Worm (Caenorhabditis elegans) whole organism, late embryonic: Measurements from ENCODE around the gene Y32F6A.4.

Experiments
- F13H6.1 ChIP-seq: sonication (generic microtip); optimal IDR thresholded peaks from 2 replicates; lab custom pipeline; 2016; ENCODE audit warnings: missing genetic modification characterization, missing compliant biosample characterization
- K02D7.2 ChIP-seq: sonication (generic microtip); optimal IDR thresholded peaks from 2 replicates; lab custom pipeline; 2017; ENCODE audit warnings: mild to moderate bottlenecking, missing genetic modification characterization, missing compliant biosample characterization
- K09A11.1 ChIP-seq: sonication (generic microtip); optimal IDR thresholded peaks from 2 replicates; lab custom pipeline; 2017; ENCODE audit warnings: antibody characterized with exemption, mild to moderate bottlenecking, missing genetic modification characterization, missing compliant biosample characterization; ENCODE audit not compliant: insufficient read depth
- Y22D7AL.16 ChIP-seq: sonication (generic microtip); optimal IDR thresholded peaks from 2 replicates; lab custom pipeline; 2016; ENCODE audit warnings: missing genetic modification characterization, missing compliant biosample characterization
- ahr-1 ChIP-seq: sonication (generic microtip); optimal IDR thresholded peaks from 2 replicates; lab custom pipeline; 2016; ENCODE audit warnings: missing genetic modification characterization, missing compliant biosample characterization
- ama-1 ChIP-seq: fragments of 150-350 bp; optimal IDR thresholded peaks from 2 replicates; lab custom pipeline; 2014
- ceh-19 ChIP-seq: fragments of 200-800 bp; sonication (Bioruptor generic); optimal IDR thresholded peaks from 2 replicates; lab custom pipeline; 2018; ENCODE audit warnings: mild to moderate bottlenecking, missing genetic modification characterization, missing compliant biosample characterization
- ceh-22 ChIP-seq: sonication (generic microtip); optimal IDR thresholded peaks from 2 replicates; lab custom pipeline; 2017; ENCODE audit warnings: missing biosample characterization, missing genetic modification characterization
- ceh-30 ChIP-seq: fragments of 150-350 bp; optimal IDR thresholded peaks from 2 replicates; lab custom pipeline; 2014; ENCODE audit warnings: missing biosample characterization, missing genetic modification characterization
- ceh-31 ChIP-seq: sonication (generic microtip); optimal IDR thresholded peaks from 2 replicates; lab custom pipeline; 2016; ENCODE audit warnings: missing genetic modification characterization, missing compliant biosample characterization
- ceh-34 ChIP-seq: sonication (generic microtip); optimal IDR thresholded peaks from 2 replicates; lab custom pipeline; 2016; ENCODE audit warnings: mild to moderate bottlenecking, missing genetic modification characterization, missing compliant biosample characterization
- ceh-48 ChIP-seq: sonication (generic microtip); optimal IDR thresholded peaks from 2 replicates; lab custom pipeline; 2016; ENCODE audit warnings: missing genetic modification characterization, inconsistent platforms, missing compliant biosample characterization
- ceh-6 ChIP-seq: fragments of 200-800 bp; sonication (Bioruptor generic); optimal IDR thresholded peaks from 2 replicates; lab custom pipeline; 2018; ENCODE audit warnings: mild to moderate bottlenecking, missing genetic modification characterization, missing compliant biosample characterization
- ceh-9 ChIP-seq: sonication (generic microtip); optimal IDR thresholded peaks from 2 replicates; lab custom pipeline; 2016; ENCODE audit warnings: mild to moderate bottlenecking, missing genetic modification characterization, inconsistent platforms, missing compliant biosample characterization
- che-1 ChIP-seq: sonication (generic microtip); optimal IDR thresholded peaks from 2 replicates; lab custom pipeline; 2016; ENCODE audit warnings: mild to moderate bottlenecking, missing genetic modification characterization, missing compliant biosample characterization
- dmd-4 ChIP-seq: sonication (generic microtip); optimal IDR thresholded peaks from 2 replicates; lab custom pipeline; 2016; ENCODE audit warnings: borderline replicate concordance, missing genetic modification characterization, missing compliant biosample characterization
- elt-2 ChIP-seq: sonication (generic microtip); optimal IDR thresholded peaks from 2 replicates; lab custom pipeline; 2016; ENCODE audit warnings: missing genetic modification reagents, missing genetic modification characterization, missing compliant biosample characterization
- elt-4 ChIP-seq: sonication (generic microtip); optimal IDR thresholded peaks from 2 replicates; lab custom pipeline; 2016; ENCODE audit warnings: missing genetic modification characterization, missing compliant biosample characterization
- ets-4 ChIP-seq: sonication (generic microtip); optimal IDR thresholded peaks from 2 replicates; lab custom pipeline; 2016; ENCODE audit warnings: missing genetic modification characterization, missing compliant biosample characterization
- eyg-1 ChIP-seq: sonication (generic microtip); optimal IDR thresholded peaks from 2 replicates; lab custom pipeline; 2016; ENCODE audit warnings: missing genotype, missing genetic modification characterization, missing compliant biosample characterization
- fax-1 ChIP-seq: sonication (generic microtip); optimal IDR thresholded peaks from 2 replicates; lab custom pipeline; 2016; ENCODE audit warnings: missing genotype, missing genetic modification characterization, missing compliant biosample characterization
- fkh-6 ChIP-seq: sonication (generic microtip); optimal IDR thresholded peaks from 2 replicates; lab custom pipeline; 2016; ENCODE audit warnings: missing genetic modification characterization, missing compliant biosample characterization
- hlh-30 ChIP-seq: sonication (generic microtip); optimal IDR thresholded peaks from 2 replicates; lab custom pipeline; 2017; ENCODE audit warnings: antibody characterized with exemption, missing genetic modification characterization, missing compliant biosample characterization; ENCODE audit not compliant: insufficient read depth
- hlh-6 ChIP-seq: sonication (generic microtip); optimal IDR thresholded peaks from 2 replicates; lab custom pipeline; 2016; ENCODE audit warnings: missing genotype, missing genetic modification characterization, missing compliant biosample characterization
- lim-6 ChIP-seq: sonication (generic microtip); optimal IDR thresholded peaks from 2 replicates; lab custom pipeline; 2016; ENCODE audit warnings: missing genetic modification characterization, missing compliant biosample characterization
- madf-2 ChIP-seq: sonication (generic microtip); optimal IDR thresholded peaks from 2 replicates; lab custom pipeline; 2017; ENCODE audit warnings: missing genetic modification characterization, missing compliant biosample characterization
- nfya-1 ChIP-seq: sonication (generic microtip); optimal IDR thresholded peaks from 2 replicates; lab custom pipeline; 2017; ENCODE audit warnings: missing genetic modification characterization, mild to moderate bottlenecking, missing compliant biosample characterization, antibody characterized with exemption, moderate library complexity
- nhr-11 ChIP-seq: fragments of 150-350 bp; optimal IDR thresholded peaks from 2 replicates; lab custom pipeline; 2014; ENCODE audit warnings: missing biosample characterization, missing genetic modification characterization
- nhr-232 ChIP-seq: sonication (generic microtip); optimal IDR thresholded peaks from 2 replicates; lab custom pipeline; 2016; ENCODE audit warnings: missing genetic modification characterization, missing compliant biosample characterization
- npax-4 ChIP-seq: sonication (generic microtip); optimal IDR thresholded peaks from 2 replicates; lab custom pipeline; 2016; ENCODE audit warnings: missing genetic modification characterization, missing compliant biosample characterization
- pag-3 ChIP-seq: sonication (generic microtip); optimal IDR thresholded peaks from 2 replicates; lab custom pipeline; 2016; ENCODE audit warnings: missing compliant biosample characterization, missing genetic modification characterization, borderline replicate concordance
- pat-9 ChIP-seq: fragments of 200-800 bp; sonication (Bioruptor generic); optimal IDR thresholded peaks from 2 replicates; lab custom pipeline; 2018; ENCODE audit warnings: mild to moderate bottlenecking, missing genetic modification characterization, moderate library complexity, missing compliant biosample characterization
- pax-1 ChIP-seq: fragments of 150-350 bp; optimal IDR thresholded peaks from 2 replicates; lab custom pipeline; 2014; ENCODE audit warnings: missing biosample characterization, missing genetic modification characterization
- pha-2 ChIP-seq: sonication (generic microtip); optimal IDR thresholded peaks from 2 replicates; lab custom pipeline; 2017; ENCODE audit warnings: mild to moderate bottlenecking, missing genetic modification characterization, missing compliant biosample characterization
- pha-4 ChIP-seq: fragments of 150-350 bp; optimal IDR thresholded peaks from 2 replicates; lab custom pipeline; 2018; ENCODE audit warnings: missing biosample characterization, missing genetic modification reagents, missing genetic modification characterization
- pqm-1 ChIP-seq: sonication (generic microtip); optimal IDR thresholded peaks from 2 replicates; lab custom pipeline; 2016; ENCODE audit warnings: missing genetic modification characterization, missing compliant biosample characterization
- pros-1 ChIP-seq: fragments of 150-350 bp; optimal IDR thresholded peaks from 2 replicates; lab custom pipeline; 2014; ENCODE audit warnings: missing biosample characterization, missing genetic modification reagents, missing genetic modification characterization
- ref-2 ChIP-seq: sonication (generic microtip); optimal IDR thresholded peaks from 2 replicates; lab custom pipeline; 2016; ENCODE audit warnings: missing genetic modification characterization, missing compliant biosample characterization
- sdc-2 ChIP-seq: sonication (generic microtip); optimal IDR thresholded peaks from 2 replicates; lab custom pipeline; 2016; ENCODE audit warnings: missing genotype, missing genetic modification characterization, missing compliant biosample characterization
- sox-2 ChIP-seq: fragments of 200-800 bp; sonication (Bioruptor generic); IDR thresholded peaks from 2 replicates; pipeline ENCODE4 v1.3.6; 2022; ENCODE audit warnings: missing genetic modification reagents, missing genetic modification characterization, missing compliant biosample characterization
- tbx-7 ChIP-seq: sonication (generic microtip); optimal IDR thresholded peaks from 2 replicates; lab custom pipeline; 2016; ENCODE audit warnings: missing genotype, missing genetic modification characterization, missing compliant biosample characterization
- ttx-3 ChIP-seq: sonication (generic microtip); optimal IDR thresholded peaks from 2 replicates; lab custom pipeline; 2016; ENCODE audit warnings: missing genetic modification reagents, missing genetic modification characterization, missing compliant biosample characterization
- unc-86 ChIP-seq: sonication (generic microtip); optimal IDR thresholded peaks from 2 replicates; lab custom pipeline; 2016; ENCODE audit warnings: missing genetic modification characterization, missing compliant biosample characterization
- zip-5 ChIP-seq: sonication (generic microtip); optimal IDR thresholded peaks from 2 replicates; lab custom pipeline; 2016; ENCODE audit warnings: missing genetic modification characterization, missing compliant biosample characterization

Y32F6A.4 gene

ce11 chrV:10471007-10471406, 37.1 kb upstream of the Y32F6A.4 start:
- TF ChIP-seq hlh-30 (tag; lab: Kevin White, UChicago) = no peak

- TF ChIP-seq pat-9 = no peak
- TF ChIP-seq ceh-6 = no peak
- no peak for TF ChIP-seq K09A11.1 (tag; lab: Kevin White, UChicago)
- TF ChIP-seq unc-86 (tag; lab: Kevin White, UChicago) = no peak
- no peak for TF ChIP-seq ceh-22 (tag; lab: Kevin White, UChicago)
- TF ChIP-seq che-1 (tag; lab: Kevin White, UChicago) = no peak
- TF ChIP-seq elt-4 (tag; lab: Kevin White, UChicago) = no peak
- TF ChIP-seq ets-4 (tag; lab: Kevin White, UChicago) = no peak
- TF ChIP-seq pha-4 (tag; lab: Kevin White, UChicago) = no peak
- no peak for TF ChIP-seq zip-5 (tag; lab: Kevin White, UChicago)
- no peak for TF ChIP-seq sox-2 (GFP tag; lab: Robert Waterston, UW)
- no peak for TF ChIP-seq ttx-3 (tag; lab: Kevin White, UChicago)
- TF ChIP-seq pros-1 (tag; lab: Kevin White, UChicago) = no peak
- TF ChIP-seq tbx-7 = no peak
- TF ChIP-seq ceh-48 = no peak
- no peak for TF ChIP-seq eyg-1
- no peak for TF ChIP-seq hlh-30 (tag; lab: Kevin White, UChicago)
Measured at ce11 chrV:10469845-10470244, 36.0 kb upstream of the Y32F6A.4 start.

ce11 chrV:10468709-10469108, 34.8 kb upstream of the Y32F6A.4 start:
- TF ChIP-seq hlh-6 (tag; lab: Kevin White, UChicago) (no peak), ahr-1 (no peak), pax-1 (tag; lab: Kevin White, UChicago) (no peak), eyg-1 (no peak), npax-4 (tag; lab: Kevin White, UChicago) (no peak), sox-2 (GFP tag; lab: Robert Waterston, UW) (no peak), pha-4 (tag; lab: Kevin White, UChicago) (no peak), pqm-1 (tag; lab: Kevin White, UChicago) (no peak), F13H6.1 (no peak), tbx-7 (no peak)

DNA sequence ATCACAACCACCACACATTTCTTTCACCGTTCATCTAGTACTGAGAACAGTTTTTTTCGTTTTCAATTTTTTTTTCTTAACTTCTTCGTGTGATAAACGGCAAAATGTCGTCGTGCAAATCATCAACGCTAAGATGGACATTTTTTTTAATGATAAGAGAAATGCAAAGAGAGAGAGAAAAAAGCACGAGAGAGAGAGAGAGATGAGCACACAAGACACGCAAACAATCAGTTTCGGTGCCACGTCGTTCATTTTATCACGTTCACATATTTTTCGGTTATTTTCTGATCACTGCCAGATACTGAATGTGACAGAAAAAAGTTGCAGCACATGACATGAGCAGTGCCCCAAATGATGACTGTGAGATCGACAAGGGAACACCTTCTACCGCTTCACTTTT, 34.3 kb upstream of the Y32F6A.4 start, which contains the start of gene egl-9:
egl-9 (plus strand) TSS at position 328 of the 400 bp plus-strand sequence.
- TF ChIP-seq lim-6 (no peak), nhr-232 (tag; lab: Kevin White, UChicago) (no peak), ceh-19 (GFP tag; lab: Kevin White, UChicago) (no peak), nhr-11 (tag; lab: Kevin White, UChicago) (no peak), pat-9 (no peak), pros-1 (tag; lab: Kevin White, UChicago) (no peak), dmd-4 (tag; lab: Kevin White, UChicago) (no peak), ceh-9 (tag; lab: Kevin White, UChicago) (no peak), K09A11.1 (tag; lab: Kevin White, UChicago) (no peak), madf-2 (tag; lab: Kevin White, UChicago) (no peak), hlh-6 (tag; lab: Kevin White, UChicago) (no peak), ceh-31 (no peak), eyg-1 (no peak), ets-4 (tag; lab: Kevin White, UChicago) (no peak), ttx-3 (tag; lab: Kevin White, UChicago) (no peak), ceh-34 (tag; lab: Kevin White, UChicago) (no peak), fkh-6 (tag; lab: Kevin White, UChicago) (no peak), sdc-2 (tag; lab: Kevin White, UChicago) (no peak), K02D7.2 (tag; lab: Kevin White, UChicago) (no peak)
- TF ChIP-seq, all 69 proteins: peak for 0

DNA sequence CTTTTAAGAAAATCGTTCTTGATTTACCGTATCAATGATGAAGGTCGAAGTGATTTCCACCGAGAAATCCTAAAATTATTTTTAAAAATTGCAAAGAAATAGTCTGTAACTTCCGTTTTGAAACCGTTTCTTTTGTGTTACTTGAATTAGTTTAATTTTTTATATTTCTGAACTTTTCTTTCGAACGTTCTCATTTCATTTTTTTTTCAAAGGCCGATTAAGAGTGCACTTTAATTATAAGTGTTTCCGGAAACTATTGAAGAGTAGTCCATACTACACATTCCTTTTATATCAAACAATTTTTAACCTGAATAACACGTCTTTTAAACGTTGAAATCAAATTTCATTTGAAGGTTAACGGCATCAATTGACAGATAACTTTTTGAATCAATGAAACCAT, 33.8 kb upstream of the Y32F6A.4 start:
- TF ChIP-seq pag-3 (tag; lab: Kevin White, UChicago) (no peak), npax-4 (tag; lab: Kevin White, UChicago) (no peak), hlh-30 (tag; lab: Kevin White, UChicago) (no peak), ceh-48 (no peak), ceh-30 (tag; lab: Kevin White, UChicago) (no peak), Y22D7AL.16 (tag; lab: Kevin White, UChicago) (no peak), nfya-1 (no peak), elt-2 (tag; lab: Kevin White, UChicago) (no peak), ama-1 (lab: Kevin White, UChicago) (no peak), ref-2 (tag; lab: Kevin White, UChicago) (no peak), pha-4 (tag; lab: Kevin White, UChicago) (no peak), che-1 (tag; lab: Kevin White, UChicago) (no peak), ahr-1 (no peak), pha-2 (tag; lab: Kevin White, UChicago) (no peak), hlh-6 (tag; lab: Kevin White, UChicago) (no peak), sox-2 (GFP tag; lab: Robert Waterston, UW) (no peak), pros-1 (tag; lab: Kevin White, UChicago) (no peak), fax-1 (tag; lab: Kevin White, UChicago) (no peak)
- TF ChIP-seq, all 69 proteins: peak for 0
